Worm (Caenorhabditis elegans): ENCODE data around the gene irld-7.

irld-7 gene

DNA sequence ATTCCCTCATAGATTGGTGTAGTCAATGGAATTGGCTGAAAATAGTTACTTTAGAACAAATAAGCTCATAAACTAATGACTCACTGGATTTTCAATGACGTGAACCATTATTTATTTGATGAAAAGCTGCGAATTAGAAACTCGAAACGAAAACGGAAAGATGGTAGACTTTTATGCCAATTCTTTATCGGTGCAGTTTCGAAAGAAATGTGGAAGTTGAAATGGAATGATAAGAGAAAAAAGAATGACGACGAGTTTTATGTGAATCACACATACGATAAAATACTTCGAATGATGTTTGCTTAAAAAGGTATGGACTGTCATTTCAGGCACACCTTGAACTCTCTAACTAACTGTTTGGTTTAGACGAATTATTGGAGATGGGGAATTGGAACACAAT, at the start of gene irld-7, which contains the start of gene lec-11:
Gene irld-7 (plus strand): TSS at position 332 of the 400 bp plus-strand sequence.
Gene lec-11 (minus strand): TSS at position 126 of the 400 bp plus-strand sequence.
- TF ChIP-seq nhr-12 (tag; optimal IDR thresholded peaks at IDR 0.05) (no peak), M03D4.4 (tag; optimal IDR thresholded peaks at IDR 0.05) (no peak), drap-1 (GFP tag; optimal IDR thresholded peaks at IDR 0.05) (no peak), pha-4 (tag; optimal IDR thresholded peaks at IDR 0.05) (no peak), zip-8 (tag; optimal IDR thresholded peaks at IDR 0.05) (no peak), unc-39 (tag; optimal IDR thresholded peaks at IDR 0.05) (no peak), tbx-8 (GFP tag; optimal IDR thresholded peaks at IDR 0.05) (no peak), unc-120 (tag; optimal IDR thresholded peaks at IDR 0.05; ENCODE audit: poor library complexity, severe bottlenecking) (no peak), ceh-39 (tag; optimal IDR thresholded peaks at IDR 0.05) (no peak), unc-62 (GFP tag; optimal IDR thresholded peaks at IDR 0.05) (no peak), lin-32 (GFP tag; optimal IDR thresholded peaks at IDR 0.05) (no peak), ceh-83 (GFP tag; optimal IDR thresholded peaks at IDR 0.05) (no peak), lin-13 (tag; optimal IDR thresholded peaks at IDR 0.05) (no peak), hlh-1 (tag; optimal IDR thresholded peaks at IDR 0.05) (no peak), sem-2 (GFP tag; optimal IDR thresholded peaks at IDR 0.05) (no peak), flh-1 (GFP tag; optimal IDR thresholded peaks at IDR 0.05) (no peak), ham-2 (GFP tag; optimal IDR thresholded peaks at IDR 0.05) (no peak)

DNA sequence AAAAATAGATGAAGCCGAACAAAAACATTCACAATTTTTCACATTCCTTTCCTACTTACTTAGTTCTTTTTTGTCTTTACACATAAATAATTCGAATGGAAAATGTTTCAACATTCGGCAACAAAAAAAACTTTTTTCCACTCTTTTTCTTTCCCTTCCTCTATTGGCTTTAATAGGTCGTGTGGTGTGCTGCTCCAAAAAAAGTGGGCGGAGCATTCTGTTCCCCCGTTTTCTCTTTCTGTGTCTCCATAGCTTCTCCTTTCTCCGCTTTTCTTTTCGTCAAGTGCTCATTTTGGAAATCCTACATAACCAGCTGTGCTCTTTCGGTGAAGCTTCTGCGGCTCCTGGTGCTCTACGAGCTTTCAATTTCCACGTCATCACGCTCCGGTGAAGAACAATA, 48.7 kb upstream of the irld-7 start, which contains the start of gene C01G5.25:
Gene C01G5.25 (plus strand): TSS at position 250 of the 400 bp plus-strand sequence.
- no peak for TF ChIP-seq ceh-83 (GFP tag; optimal IDR thresholded peaks at IDR 0.05)
- no peak for TF ChIP-seq nhr-12 (tag; optimal IDR thresholded peaks at IDR 0.05)
- TF ChIP-seq ham-2 (GFP tag; optimal IDR thresholded peaks at IDR 0.05) = no peak
- no peak for TF ChIP-seq nhr-237 (tag; optimal IDR thresholded peaks at IDR 0.05)
- no peak for TF ChIP-seq nhr-2 (tag; optimal IDR thresholded peaks at IDR 0.05)
- TF ChIP-seq lin-13 (tag; optimal IDR thresholded peaks at IDR 0.05) = no peak
- TF ChIP-seq M03D4.4 (tag; optimal IDR thresholded peaks at IDR 0.05) = no peak
- TF ChIP-seq sem-2 (GFP tag; optimal IDR thresholded peaks at IDR 0.05) = no peak
- no peak for TF ChIP-seq flh-1 (GFP tag; optimal IDR thresholded peaks at IDR 0.05)
- TF ChIP-seq zip-8 (tag; optimal IDR thresholded peaks at IDR 0.05) = no peak
- TF ChIP-seq bed-3 (GFP tag; optimal IDR thresholded peaks at IDR 0.05) = no peak
- TF ChIP-seq ceh-39 (tag; optimal IDR thresholded peaks at IDR 0.05) = no peak
- no peak for TF ChIP-seq blmp-1 (tag; optimal IDR thresholded peaks at IDR 0.05)
- no peak for TF ChIP-seq unc-62 (GFP tag; optimal IDR thresholded peaks at IDR 0.05)
- TF ChIP-seq tbx-8 (GFP tag; optimal IDR thresholded peaks at IDR 0.05) = no peak
- no peak for TF ChIP-seq drap-1 (GFP tag; optimal IDR thresholded peaks at IDR 0.05)
- no peak for TF ChIP-seq elt-1 (tag; optimal IDR thresholded peaks at IDR 0.05; ENCODE audit: borderline replicate concordance, insufficient read depth)

DNA sequence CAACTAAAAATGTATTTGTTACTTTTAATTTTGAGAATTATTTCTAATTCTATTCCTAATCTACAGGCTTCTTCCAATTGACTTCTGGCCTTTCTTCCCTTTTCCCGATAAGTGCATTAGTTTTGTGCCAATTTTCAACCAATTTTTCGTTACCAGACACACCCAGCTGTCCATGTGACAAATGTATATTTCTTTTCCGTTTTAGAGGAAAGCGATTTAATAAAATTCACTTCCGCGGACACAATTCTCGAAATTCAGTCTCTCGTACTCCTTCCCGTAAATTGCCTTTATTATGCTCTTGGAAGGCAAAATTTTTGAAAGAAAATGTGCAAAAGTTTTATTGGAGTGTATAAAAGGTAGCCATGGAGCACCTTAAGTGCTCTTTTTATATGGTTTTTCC, 47.2 kb upstream of the irld-7 start:
- TF ChIP-seq mep-1 (tag; optimal IDR thresholded peaks at IDR 0.05) (no peak), ces-1 (GFP tag; optimal IDR thresholded peaks at IDR 0.05) (peak; percentile 92)

DNA sequence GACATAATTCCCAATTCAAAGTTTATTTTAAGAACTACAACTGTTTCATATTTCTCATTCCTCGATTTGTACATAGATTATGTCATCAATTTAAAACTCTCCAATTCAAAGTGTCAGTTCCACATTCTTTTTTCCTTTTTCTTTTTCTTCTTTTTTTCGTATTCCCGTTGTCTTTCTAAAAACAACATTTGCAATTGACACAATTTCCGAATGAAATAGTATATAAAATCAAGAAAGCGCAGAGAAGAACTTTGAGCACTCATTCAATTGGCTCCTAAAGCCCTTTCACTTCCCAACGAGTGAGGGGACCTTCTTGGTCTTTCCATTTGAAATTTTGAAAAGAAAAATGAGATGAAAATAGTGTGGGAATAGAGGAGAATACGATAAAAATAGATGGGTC, 42.8 kb upstream of the irld-7 start:
- TF ChIP-seq mep-1 (tag; optimal IDR thresholded peaks at IDR 0.05) (no peak), ces-1 (GFP tag; optimal IDR thresholded peaks at IDR 0.05) (peak; percentile 74)

DNA sequence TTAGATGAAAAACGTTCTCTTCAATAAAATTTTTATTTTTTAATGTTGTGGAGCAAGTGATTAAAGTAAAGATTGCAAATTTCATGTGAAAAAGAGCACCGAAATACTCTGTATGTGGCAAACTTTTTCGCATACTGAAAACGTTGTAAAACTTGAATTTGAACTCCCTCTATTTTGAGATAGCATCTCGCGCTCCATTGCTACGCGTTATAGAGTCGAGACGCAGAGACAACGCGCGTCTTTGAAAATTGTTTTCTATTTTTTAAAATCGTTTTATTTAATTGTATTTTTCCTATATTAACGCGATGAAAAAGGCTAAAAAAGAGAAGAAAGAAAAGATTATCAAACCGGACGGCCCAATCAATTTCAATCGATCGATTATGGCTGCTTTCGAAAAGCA, 41.6 kb upstream of the irld-7 start, which contains the start of gene fan-1:
Gene fan-1 (plus strand): TSS at position 78 of the 400 bp plus-strand sequence.
- no peak for TF ChIP-seq nhr-76 (tag; optimal IDR thresholded peaks at IDR 0.05)
- TF ChIP-seq nhr-237 (tag; optimal IDR thresholded peaks at IDR 0.05) = peak; percentile 28
- peak; percentile 14 for TF ChIP-seq elt-1 (tag; optimal IDR thresholded peaks at IDR 0.05; ENCODE audit: borderline replicate concordance, insufficient read depth)
- TF ChIP-seq pha-4 (tag; optimal IDR thresholded peaks at IDR 0.05) = peak; percentile 9
- TF ChIP-seq ces-1 (GFP tag; optimal IDR thresholded peaks at IDR 0.05) = peak; percentile 50
- peak; percentile 36 for TF ChIP-seq mep-1 (tag; optimal IDR thresholded peaks at IDR 0.05)

DNA sequence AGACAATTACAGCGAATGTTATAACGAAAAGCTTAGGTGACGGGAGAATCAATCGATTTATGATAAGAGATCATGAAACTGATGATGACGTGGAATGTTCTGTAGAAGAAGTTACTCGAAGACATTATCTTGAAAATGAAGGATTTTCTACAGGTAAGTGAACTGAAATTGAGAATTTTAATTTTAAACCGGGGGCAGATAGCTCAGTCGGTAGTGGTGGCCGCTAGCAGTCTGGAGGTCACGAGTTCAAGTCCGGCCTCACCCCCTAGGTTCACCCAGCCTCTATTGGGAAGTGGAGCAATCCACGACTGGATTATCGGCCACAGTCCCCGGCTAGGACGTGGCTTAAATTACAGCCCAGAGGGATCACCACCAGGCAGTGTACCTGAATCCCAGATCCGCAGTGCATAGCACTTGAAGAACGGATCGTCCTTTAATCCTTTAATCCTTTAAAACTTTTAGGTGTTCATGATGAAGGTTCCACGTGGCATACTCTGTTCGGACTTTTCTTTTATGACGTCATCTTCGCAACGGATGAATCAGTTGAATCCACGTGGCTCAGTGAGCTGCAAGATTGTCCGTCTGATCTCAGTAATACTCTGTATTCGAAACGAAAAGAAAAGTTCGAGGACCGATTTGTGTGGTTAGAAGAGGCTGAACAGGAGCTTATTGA, 38.7 kb upstream of the irld-7 start:
- TF ChIP-seq zip-8 (tag; optimal IDR thresholded peaks at IDR 0.05) = peak; percentile 83

DNA sequence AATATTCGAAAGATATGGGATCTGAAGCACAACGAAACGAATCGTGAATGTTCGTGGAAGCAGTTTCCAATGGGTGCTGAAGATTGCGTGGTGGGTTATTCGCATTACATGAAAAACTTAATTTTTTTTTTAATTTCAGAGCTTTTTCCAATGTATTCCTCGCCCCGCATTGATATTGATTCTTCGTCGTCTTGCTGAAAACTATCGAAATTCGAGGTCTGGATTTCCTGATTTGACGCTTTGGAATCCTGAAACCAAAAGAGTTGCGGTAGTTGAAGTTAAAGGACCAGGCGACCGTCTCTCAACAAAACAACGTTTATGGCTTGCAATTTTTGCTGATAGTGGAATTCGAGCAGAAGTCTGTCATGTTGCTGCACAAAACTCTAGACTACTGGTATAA, 38.1 kb upstream of the irld-7 start:
- TF ChIP-seq ceh-43 (GFP tag; optimal IDR thresholded peaks at IDR 0.05) (no peak), ceh-39 (tag; optimal IDR thresholded peaks at IDR 0.05) (no peak), flh-1 (GFP tag; optimal IDR thresholded peaks at IDR 0.05) (no peak), mls-2 (tag; optimal IDR thresholded peaks at IDR 0.05) (no peak), elt-1 (tag; optimal IDR thresholded peaks at IDR 0.05; ENCODE audit: borderline replicate concordance, insufficient read depth) (no peak), mab-5 (tag; optimal IDR thresholded peaks at IDR 0.05) (no peak), snpc-4 (tag; optimal IDR thresholded peaks at IDR 0.05) (no peak), bed-3 (GFP tag; optimal IDR thresholded peaks at IDR 0.05) (no peak), M03D4.4 (tag; optimal IDR thresholded peaks at IDR 0.05) (no peak), nhr-28 (tag; optimal IDR thresholded peaks at IDR 0.05) (no peak), unc-39 (tag; optimal IDR thresholded peaks at IDR 0.05) (no peak), ztf-11 (tag; optimal IDR thresholded peaks at IDR 0.05) (no peak), zip-8 (tag; optimal IDR thresholded peaks at IDR 0.05) (no peak), elt-3 (tag; optimal IDR thresholded peaks at IDR 0.05) (no peak), ces-1 (GFP tag; optimal IDR thresholded peaks at IDR 0.05) (no peak), pha-4 (tag; optimal IDR thresholded peaks at IDR 0.05) (no peak)
